Worm (Caenorhabditis elegans): ENCODE results near the gene F10D2.10.

DNA sequence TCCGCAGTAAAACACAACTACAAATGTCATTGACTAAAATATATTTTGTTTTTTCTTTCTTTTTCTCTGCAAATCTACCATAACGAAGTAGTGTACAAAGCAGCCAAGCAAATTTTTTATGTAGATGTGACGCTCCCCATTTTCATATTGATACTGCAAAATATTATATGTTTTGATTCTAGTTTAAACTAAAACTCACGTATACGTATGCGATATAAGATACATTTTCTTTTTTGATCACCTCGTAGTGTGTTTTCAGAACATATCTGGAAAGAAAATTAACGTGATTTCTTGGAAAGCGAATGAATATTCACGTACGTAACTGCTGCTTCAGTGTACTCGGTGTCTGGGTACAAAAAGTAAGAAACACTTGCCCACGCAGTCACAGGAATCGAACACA lies 19.1 kb downstream of the F10D2.10 start:
- TF ChIP-seq fos-1 (tag; optimal IDR thresholded peaks at IDR 0.05) (no peak), ces-1 (GFP tag; optimal IDR thresholded peaks at IDR 0.05) (no peak), pqm-1 (tag; optimal IDR thresholded peaks at IDR 0.05) (no peak), pha-4 (GFP tag; IDR thresholded peaks at IDR 0.05) (no peak), pha-4 (tag; optimal IDR thresholded peaks at IDR 0.05) (no peak), lsy-2 (tag; optimal IDR thresholded peaks at IDR 0.05) (no peak), unc-39 (tag; optimal IDR thresholded peaks at IDR 0.05) (no peak), mdt-29 (GFP tag; IDR thresholded peaks at IDR 0.05) (no peak), daf-16 (GFP tag; optimal IDR thresholded peaks at IDR 0.05) (no peak), daf-16 (tag; optimal IDR thresholded peaks at IDR 0.05) (no peak), snpc-1.2 (GFP tag; IDR thresholded peaks at IDR 0.05) (no peak), lin-13 (GFP tag; optimal IDR thresholded peaks at IDR 0.05) (no peak), ztf-11 (tag; optimal IDR thresholded peaks at IDR 0.05) (no peak)
